Worm (Caenorhabditis elegans) whole organism, early embryonic: ENCODE results near the gene srt-24.

ENCODE experiments used
- B0310.2 ChIP-seq: sonication (generic microtip); optimal IDR thresholded peaks from 2 replicates; lab custom pipeline; 2016; ENCODE audit warnings: mild to moderate bottlenecking, missing genetic modification characterization, missing compliant biosample characterization
- ama-1 ChIP-seq: fragments of 150-350 bp; optimal IDR thresholded peaks from 2 replicates; lab custom pipeline; 2014
- ets-7 ChIP-seq: sonication (generic microtip); optimal IDR thresholded peaks from 2 replicates; lab custom pipeline; 2016; ENCODE audit warnings: missing genotype, missing genetic modification characterization, missing compliant biosample characterization
- scrt-1 ChIP-seq: fragments of 200-800 bp; sonication (Bioruptor generic); IDR thresholded peaks from 2 replicates; pipeline ENCODE4 v1.3.6; 2022; ENCODE audit warnings: missing genetic modification characterization, missing compliant biosample characterization
- tbx-11 ChIP-seq: fragments of 200-800 bp; sonication (Bioruptor generic); IDR thresholded peaks from 2 replicates; pipeline ENCODE4 v1.3.6; 2022; ENCODE audit warnings: missing genetic modification characterization, missing compliant biosample characterization

DNA sequence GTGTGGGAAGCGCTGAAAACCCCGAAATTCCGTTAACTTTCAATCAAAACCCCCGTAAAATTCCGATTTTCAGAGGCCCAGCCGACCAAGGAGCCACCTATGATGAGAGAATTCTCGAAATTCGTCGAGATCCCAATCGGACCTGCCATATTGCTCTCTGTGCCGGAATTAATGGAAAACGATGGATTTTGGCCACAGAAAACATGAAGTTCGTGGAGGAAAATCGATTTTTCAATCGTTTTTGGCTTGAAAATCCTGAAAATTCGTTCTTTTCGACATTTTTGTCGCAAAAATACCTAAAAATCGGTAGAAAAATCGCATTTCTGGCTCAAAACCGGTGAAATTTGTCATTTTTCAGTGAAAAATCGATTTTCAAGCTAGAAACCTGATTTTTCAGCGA, 42.7 kb upstream of the srt-24 start:
- TF ChIP-seq tbx-11 (GFP tag; lab: Robert Waterston, UW), result no peak
- TF ChIP-seq ama-1 (lab: Kevin White, UChicago), result no peak
- no peak for TF ChIP-seq B0310.2 (tag; lab: Kevin White, UChicago)
- no peak for TF ChIP-seq ets-7 (tag; lab: Kevin White, UChicago)
- no peak for TF ChIP-seq scrt-1 (GFP tag; lab: Robert Waterston, UW)
